Fruit fly (Drosophila melanogaster) Kc167 (cell line): ENCODE data around the gene LysRS.

ENCODE experiments used
- Myc ChIP-seq: fragments of >200 bp; optimal IDR thresholded peaks from 2 replicates; lab custom pipeline; 2017; ENCODE audit warnings: missing external identifiers
- Sin3A ChIP-seq: fragments of >200 bp; optimal IDR thresholded peaks from 2 replicates; lab custom pipeline; 2018; ENCODE audit warnings: missing external identifiers
- h ChIP-seq: fragments of >200 bp; optimal IDR thresholded peaks from 3 replicates; lab custom pipeline; 2018; ENCODE audit warnings: missing external identifiers
- insv ChIP-seq: fragments of >200 bp; optimal IDR thresholded peaks from 3 replicates; lab custom pipeline; 2018; ENCODE audit warnings: missing external identifiers
- psq ChIP-seq: fragments of >200 bp; optimal IDR thresholded peaks from 2 replicates; lab custom pipeline; 2017; ENCODE audit warnings: missing external identifiers
- ttk ChIP-seq: sonication (Bioruptor generic); optimal IDR thresholded peaks from 2 replicates; lab custom pipeline; 2017; ENCODE audit warnings: missing external identifiers

dm6 chrX:9636835-9637234 lies 28.2 kb upstream of the LysRS start:
- no peak for TF ChIP-seq h (lab: Kevin White, UChicago)
- TF ChIP-seq ttk (lab: Kevin White, UChicago): no peak
- TF ChIP-seq psq (lab: Kevin White, UChicago): no peak
- no peak for TF ChIP-seq Sin3A
- TF ChIP-seq Myc (lab: Kevin White, UChicago): no peak
- TF ChIP-seq insv (lab: Kevin White, UChicago): no peak
